Worm (Caenorhabditis elegans) whole organism, young adult: Measurements from ENCODE around the gene M163.21.

Experiments used
- D2030.7 ChIP-seq: fragments of 200-800 bp; sonication (Bioruptor generic); IDR thresholded peaks from 2 replicates; pipeline ENCODE4 v1.3.6; 2022; ENCODE audit warnings: missing genetic modification reagents, missing genetic modification characterization, missing compliant biosample characterization
- F37B4.10 ChIP-seq: fragments of 200-800 bp; sonication (Bioruptor generic); IDR thresholded peaks from 2 replicates; pipeline ENCODE4 v1.3.6; 2022; ENCODE audit warnings: missing genetic modification characterization, missing compliant biosample characterization
- F39B2.1 ChIP-seq: fragments of 200-800 bp; sonication (Bioruptor generic); IDR thresholded peaks from 2 replicates; pipeline ENCODE4 v1.3.6; 2022; ENCODE audit warnings: missing genetic modification reagents, missing genetic modification characterization, missing compliant biosample characterization
- F49E8.2 ChIP-seq: sonication (generic microtip); optimal IDR thresholded peaks from 3 replicates; lab custom pipeline; 2017; ENCODE audit warnings: missing genetic modification characterization, mild to moderate bottlenecking, missing compliant biosample characterization, antibody characterized with exemption, moderate library complexity; ENCODE audit not compliant: insufficient read depth
- F52B5.7 ChIP-seq: sonication (generic microtip); optimal IDR thresholded peaks from 2 replicates; lab custom pipeline; 2016; ENCODE audit warnings: mild to moderate bottlenecking, missing genetic modification characterization, missing compliant biosample characterization
- F55B11.4 ChIP-seq: sonication (generic microtip); optimal IDR thresholded peaks from 2 replicates; lab custom pipeline; 2016; ENCODE audit warnings: missing compliant biosample characterization, missing genetic modification characterization, borderline replicate concordance; ENCODE audit not compliant: insufficient read depth
- F57A8.1 ChIP-seq: fragments of 200-800 bp; sonication (Bioruptor generic); optimal IDR thresholded peaks from 2 replicates; lab custom pipeline; 2018; ENCODE audit warnings: mild to moderate bottlenecking, missing genetic modification characterization, moderate library complexity, missing compliant biosample characterization
- K11D2.4 ChIP-seq: fragments of 200-800 bp; sonication (Bioruptor generic); IDR thresholded peaks from 2 replicates; pipeline ENCODE4 v1.3.6; 2022; ENCODE audit warnings: missing genetic modification reagents, missing genetic modification characterization, missing compliant biosample characterization
- K12H6.12 ChIP-seq: fragments of 200-800 bp; sonication (Bioruptor generic); optimal IDR thresholded peaks from 2 replicates; lab custom pipeline; 2018; ENCODE audit warnings: mild to moderate bottlenecking, missing genetic modification characterization, missing compliant biosample characterization
- T07F8.4 ChIP-seq: sonication (generic microtip); optimal IDR thresholded peaks from 2 replicates; lab custom pipeline; 2016; ENCODE audit warnings: mild to moderate bottlenecking, missing genetic modification characterization, moderate library complexity, missing compliant biosample characterization
- T26A5.8 ChIP-seq: sonication (generic microtip); optimal IDR thresholded peaks from 2 replicates; lab custom pipeline; 2016; ENCODE audit warnings: missing genetic modification characterization, missing compliant biosample characterization
- Y53F4B.3 ChIP-seq: fragments of 200-800 bp; sonication (Bioruptor generic); IDR thresholded peaks from 2 replicates; pipeline ENCODE4 v1.3.6; 2022; ENCODE audit warnings: missing genetic modification reagents, missing genetic modification characterization, missing compliant biosample characterization
- Y67H2A.10 ChIP-seq: fragments of 200-800 bp; sonication (Bioruptor generic); conservative IDR thresholded peaks from 2 replicates; pipeline ENCODE4 v1.3.6; 2022; ENCODE audit warnings: missing genetic modification reagents, missing genetic modification characterization, missing compliant biosample characterization
- Y95B8A.8 ChIP-seq: fragments of 200-800 bp; sonication (Bioruptor generic); IDR thresholded peaks from 2 replicates; pipeline ENCODE4 v1.3.6; 2022; ENCODE audit warnings: missing genetic modification reagents, missing genetic modification characterization, missing compliant biosample characterization
- akir-1 ChIP-seq: fragments of 200-800 bp; sonication (Bioruptor generic); optimal IDR thresholded peaks from 2 replicates; lab custom pipeline; 2018; ENCODE audit warnings: mild to moderate bottlenecking, missing genetic modification characterization, moderate library complexity, missing compliant biosample characterization
- ama-1 ChIP-seq, 3 experiments: fragments of 150-350 bp in 1 of 3; sonication (generic microtip) in 2 of 3; optimal IDR thresholded peaks; 2 replicates each; lab custom pipeline; 2014 to 2018; ENCODE audit warnings: missing biosample characterization in 2 of 3, missing genetic modification characterization in 2 of 3, missing genetic modification reagents in 2 of 3
- aptf-3 ChIP-seq: fragments of 200-800 bp; sonication (Bioruptor generic); IDR thresholded peaks from 2 replicates; pipeline ENCODE4 v1.3.6; 2022; ENCODE audit warnings: missing genetic modification characterization, missing compliant biosample characterization
- bed-1 ChIP-seq: fragments of 200-800 bp; sonication (Bioruptor generic); IDR thresholded peaks from 2 replicates; pipeline ENCODE4 v1.3.6; 2022; ENCODE audit warnings: missing genetic modification reagents, missing genetic modification characterization, missing compliant biosample characterization
- cebp-1 ChIP-seq, 2 experiments: fragments of 200-800 bp in 1 of 2; sonication (Bioruptor generic) in 1 of 2; sonication (generic microtip) in 1 of 2; IDR thresholded peaks in 1 of 2; optimal IDR thresholded peaks in 1 of 2; 2 replicates each; pipeline versions ENCODE4 v1.3.6 to Lab custom; 2017 to 2022; ENCODE audit warnings: missing compliant biosample characterization in 2 of 2, missing genetic modification characterization in 2 of 2, mild to moderate bottlenecking in 1 of 2, missing genetic modification reagents in 1 of 2, moderate library complexity in 1 of 2
- cebp-2 ChIP-seq: fragments of 200-800 bp; sonication (Bioruptor generic); IDR thresholded peaks from 2 replicates; pipeline ENCODE4 v1.3.6; 2022; ENCODE audit warnings: missing genetic modification characterization, missing compliant biosample characterization
- ceh-27 ChIP-seq: fragments of 200-800 bp; sonication (Bioruptor generic); optimal IDR thresholded peaks from 2 replicates; lab custom pipeline; 2018; ENCODE audit warnings: mild to moderate bottlenecking, missing genetic modification characterization, moderate library complexity, missing compliant biosample characterization
- chd-7 ChIP-seq: sonication (generic microtip); optimal IDR thresholded peaks from 2 replicates; lab custom pipeline; 2016; ENCODE audit warnings: mild to moderate bottlenecking, missing genetic modification characterization, moderate library complexity, missing compliant biosample characterization
- die-1 ChIP-seq: sonication (generic microtip); optimal IDR thresholded peaks from 2 replicates; lab custom pipeline; 2016; ENCODE audit warnings: missing genotype, mild to moderate bottlenecking, missing genetic modification characterization, missing compliant biosample characterization
- dpl-1 ChIP-seq: fragments of 150-350 bp; optimal IDR thresholded peaks from 2 replicates; lab custom pipeline; 2014; ENCODE audit warnings: missing biosample characterization, missing genetic modification reagents, missing genetic modification characterization
- efl-1 ChIP-seq: fragments of 150-350 bp; optimal IDR thresholded peaks from 2 replicates; lab custom pipeline; 2014; ENCODE audit warnings: missing biosample characterization, missing genetic modification reagents, missing genetic modification characterization
- ekl-4 ChIP-seq: fragments of 200-800 bp; sonication (Bioruptor generic); IDR thresholded peaks from 2 replicates; pipeline ENCODE4 v1.3.6; 2022; ENCODE audit warnings: missing genetic modification reagents, missing genetic modification characterization, missing compliant biosample characterization
- him-1 ChIP-seq: sonication (generic microtip); optimal IDR thresholded peaks from 2 replicates; lab custom pipeline; 2016; ENCODE audit warnings: missing genotype, missing genetic modification reagents, missing genetic modification characterization, missing compliant biosample characterization
- hlh-12 ChIP-seq: sonication (generic microtip); optimal IDR thresholded peaks from 2 replicates; lab custom pipeline; 2016; ENCODE audit warnings: missing genetic modification characterization, missing compliant biosample characterization
- hmg-1.2 ChIP-seq: fragments of 200-800 bp; sonication (Bioruptor generic); IDR thresholded peaks from 2 replicates; pipeline ENCODE4 v1.3.6; 2022; ENCODE audit warnings: missing genetic modification reagents, missing genetic modification characterization, missing compliant biosample characterization
- lag-1 ChIP-seq: fragments of 200-800 bp; sonication (Bioruptor generic); IDR thresholded peaks from 2 replicates; pipeline ENCODE4 v1.3.6; 2022; ENCODE audit warnings: missing genetic modification reagents, missing genetic modification characterization, missing compliant biosample characterization
- let-526 ChIP-seq: fragments of 200-800 bp; sonication (Bioruptor generic); IDR thresholded peaks from 2 replicates; pipeline ENCODE4 v1.3.6; 2022; ENCODE audit warnings: missing genetic modification reagents, missing genetic modification characterization, missing compliant biosample characterization
- let-607 ChIP-seq, 2 experiments: fragments of 200-800 bp in 1 of 2; sonication (Bioruptor generic) in 1 of 2; sonication (generic microtip) in 1 of 2; optimal IDR thresholded peaks; 2 replicates each; lab custom pipeline; 2016 to 2018; ENCODE audit warnings: mild to moderate bottlenecking in 2 of 2, missing compliant biosample characterization in 2 of 2, missing genetic modification characterization in 2 of 2, moderate library complexity in 2 of 2, missing genotype in 1 of 2
- madf-3 ChIP-seq: fragments of 200-800 bp; sonication (Bioruptor generic); IDR thresholded peaks from 2 replicates; pipeline ENCODE4 v1.3.6; 2022; ENCODE audit warnings: missing genetic modification reagents, missing genetic modification characterization, missing compliant biosample characterization
- mel-28 ChIP-seq: sonication (generic microtip); optimal IDR thresholded peaks from 2 replicates; lab custom pipeline; 2016; ENCODE audit warnings: borderline replicate concordance, mild to moderate bottlenecking, missing genetic modification characterization, missing compliant biosample characterization
- nfya-2 ChIP-seq: fragments of 200-800 bp; sonication (Bioruptor generic); IDR thresholded peaks from 2 replicates; pipeline ENCODE4 v1.3.6; 2022; ENCODE audit warnings: missing genetic modification reagents, missing genetic modification characterization, missing compliant biosample characterization
- rcor-1 ChIP-seq: fragments of 200-800 bp; sonication (Bioruptor generic); IDR thresholded peaks from 2 replicates; pipeline ENCODE4 v1.3.6; 2022; ENCODE audit warnings: missing genetic modification reagents, missing genetic modification characterization, missing compliant biosample characterization
- rec-8 ChIP-seq, 2 experiments: sonication (generic microtip); optimal IDR thresholded peaks; 2 replicates each; lab custom pipeline; 2016; ENCODE audit warnings: mild to moderate bottlenecking in 2 of 2, missing genetic modification characterization in 2 of 2, missing genetic modification reagents in 2 of 2, missing genotype in 2 of 2, missing biosample characterization in 1 of 2, missing compliant biosample characterization in 1 of 2, moderate library complexity in 1 of 2
- sea-2 ChIP-seq: fragments of 200-800 bp; sonication (Bioruptor generic); IDR thresholded peaks from 2 replicates; pipeline ENCODE4 v1.3.6; 2022; ENCODE audit warnings: missing genetic modification characterization, missing compliant biosample characterization
- snpc-1.1 ChIP-seq: sonication (generic microtip); optimal IDR thresholded peaks from 2 replicates; lab custom pipeline; 2017; ENCODE audit warnings: missing genetic modification characterization, mild to moderate bottlenecking, missing compliant biosample characterization, antibody characterized with exemption, moderate library complexity, missing genotype, missing genetic modification reagents; ENCODE audit not compliant: insufficient read depth
- snpc-1.3 ChIP-seq: sonication (generic microtip); optimal IDR thresholded peaks from 2 replicates; lab custom pipeline; 2017; ENCODE audit warnings: missing genetic modification characterization, mild to moderate bottlenecking, missing compliant biosample characterization, antibody characterized with exemption, moderate library complexity, missing genotype, missing genetic modification reagents; ENCODE audit not compliant: insufficient read depth
- somi-1 ChIP-seq: fragments of 200-800 bp; sonication (Bioruptor generic); optimal IDR thresholded peaks from 2 replicates; lab custom pipeline; 2018; ENCODE audit warnings: mild to moderate bottlenecking, missing genetic modification characterization, missing compliant biosample characterization
- xnd-1 ChIP-seq: sonication (generic microtip); optimal IDR thresholded peaks from 2 replicates; lab custom pipeline; 2016; ENCODE audit warnings: missing genotype, missing genetic modification reagents, missing genetic modification characterization, missing compliant biosample characterization
- ztf-18 ChIP-seq: sonication (generic microtip); optimal IDR thresholded peaks from 2 replicates; lab custom pipeline; 2016; ENCODE audit warnings: missing genotype, mild to moderate bottlenecking, missing genetic modification characterization, missing compliant biosample characterization
- ztf-6 ChIP-seq: fragments of 200-800 bp; sonication (Bioruptor generic); IDR thresholded peaks from 2 replicates; pipeline ENCODE4 v1.3.6; 2022; ENCODE audit warnings: missing genetic modification reagents, missing genetic modification characterization, missing compliant biosample characterization

M163.21 gene

ce11 chrX:14478743-14479428 is 12.3 kb downstream of the M163.21 start, which contains the start of gene M163.11 (continued):
- TF ChIP-seq hmg-1.2 (GFP tag; lab: Robert Waterston, UW) (peak; percentile 69), ztf-6 (GFP tag; lab: Robert Waterston, UW) (0 out of 2 replicates have a peak, but pooled peaks have one; percentile 13), Y53F4B.3 (GFP tag; lab: Robert Waterston, UW) (no peak), xnd-1 (tag; lab: Kevin White, UChicago) (no peak), snpc-1.3 (peak; percentile 63), ztf-18 (tag; lab: Kevin White, UChicago) (peak; percentile 75), akir-1 (GFP tag; lab: Kevin White, UChicago) (no peak), chd-7 (tag; lab: Kevin White, UChicago) (peak; percentile 61), T07F8.4 (tag; lab: Kevin White, UChicago) (peak; percentile 58), F52B5.7 (tag; lab: Kevin White, UChicago) (no peak), rcor-1 (GFP tag; lab: Robert Waterston, UW) (peak; percentile 66), hlh-12 (peak; percentile 44), aptf-3 (GFP tag; lab: Robert Waterston, UW) (0 out of 2 replicates have a peak, but pooled peaks have one; percentile 55), F49E8.2 (peak; percentile 40)

- no peak for TF ChIP-seq let-526
- TF ChIP-seq let-607 (tag; optimal IDR thresholded peaks at IDR 0.05; lab: Kevin White, UChicago), result peak in 1 of 2 experiments; percentile 11
- no peak for TF ChIP-seq F39B2.1 (GFP tag; lab: Robert Waterston, UW)
- 0 out of 2 replicates have a peak, but pooled peaks have one; percentile 19 for TF ChIP-seq K11D2.4 (GFP tag; lab: Robert Waterston, UW)
- no peak for TF ChIP-seq nfya-2 (GFP tag; lab: Robert Waterston, UW)
- TF ChIP-seq somi-1 (GFP tag; lab: Kevin White, UChicago), result no peak
- TF ChIP-seq xnd-1 (tag; lab: Kevin White, UChicago), result no peak
- no peak for TF ChIP-seq bed-1 (GFP tag; lab: Robert Waterston, UW)
- TF ChIP-seq cebp-1 (GFP tag; IDR thresholded peaks at IDR 0.05; lab: Robert Waterston, UW), result peak; percentile 19; the same call in 1 of the 2 replicates
- TF ChIP-seq cebp-1 (tag; optimal IDR thresholded peaks at IDR 0.05; lab: Kevin White, UChicago), result peak; percentile 78
- no peak for TF ChIP-seq snpc-1.3
- no peak for TF ChIP-seq ama-1 (optimal IDR thresholded peaks at IDR 0.05; lab: Kevin White, UChicago)
- no peak for TF ChIP-seq ama-1 (GFP tag; optimal IDR thresholded peaks at IDR 0.05; lab: Kevin White, UChicago)
- no peak for TF ChIP-seq chd-7 (tag; lab: Kevin White, UChicago)
- TF ChIP-seq sea-2 (GFP tag; lab: Robert Waterston, UW), result no peak
- no peak for TF ChIP-seq snpc-1.1 (tag; lab: Kevin White, UChicago)
- no peak for TF ChIP-seq cebp-2 (GFP tag; lab: Robert Waterston, UW)
- TF ChIP-seq rec-8 (tag; optimal IDR thresholded peaks at IDR 0.05; lab: Kevin White, UChicago), result no peak
- TF ChIP-seq Y67H2A.10 (GFP tag; lab: Robert Waterston, UW), result no peak
- peak; percentile 20 for TF ChIP-seq efl-1 (GFP tag; lab: Kevin White, UChicago)
- TF ChIP-seq dpl-1 (GFP tag; lab: Kevin White, UChicago), result no peak
- TF ChIP-seq ceh-27 (GFP tag; lab: Kevin White, UChicago), result peak; percentile 70
- TF ChIP-seq die-1 (tag; lab: Kevin White, UChicago), result no peak
- no peak for TF ChIP-seq ekl-4 (GFP tag; lab: Robert Waterston, UW)
- no peak for TF ChIP-seq F37B4.10 (GFP tag; lab: Robert Waterston, UW)
- TF ChIP-seq madf-3 (GFP tag; lab: Robert Waterston, UW), result 0 out of 2 replicates have a peak, but pooled peaks have one; percentile 20
- TF ChIP-seq him-1, result no peak
- peak; percentile 40 for TF ChIP-seq K12H6.12 (tag; lab: Kevin White, UChicago)
- no peak for TF ChIP-seq D2030.7
- no peak for TF ChIP-seq F57A8.1 (GFP tag; lab: Kevin White, UChicago)
- TF ChIP-seq mel-28 (tag; lab: Kevin White, UChicago), result no peak
- no peak for TF ChIP-seq Y95B8A.8 (GFP tag; lab: Robert Waterston, UW)
- no peak for TF ChIP-seq F55B11.4 (tag; lab: Kevin White, UChicago)
- TF ChIP-seq T26A5.8 (tag; lab: Kevin White, UChicago), result no peak
- TF ChIP-seq lag-1 (GFP tag; lab: Robert Waterston, UW), result no peak
Observed at ce11 chrX:14480248-14480647, 13.6 kb downstream of the M163.21 start, which contains the start of gene gfi-3. Gene gfi-3, plus strand, starts transcription at chrX:14480572.
